Fruit fly (Drosophila melanogaster): ENCODE measurements around the gene Vps60.

DNA sequence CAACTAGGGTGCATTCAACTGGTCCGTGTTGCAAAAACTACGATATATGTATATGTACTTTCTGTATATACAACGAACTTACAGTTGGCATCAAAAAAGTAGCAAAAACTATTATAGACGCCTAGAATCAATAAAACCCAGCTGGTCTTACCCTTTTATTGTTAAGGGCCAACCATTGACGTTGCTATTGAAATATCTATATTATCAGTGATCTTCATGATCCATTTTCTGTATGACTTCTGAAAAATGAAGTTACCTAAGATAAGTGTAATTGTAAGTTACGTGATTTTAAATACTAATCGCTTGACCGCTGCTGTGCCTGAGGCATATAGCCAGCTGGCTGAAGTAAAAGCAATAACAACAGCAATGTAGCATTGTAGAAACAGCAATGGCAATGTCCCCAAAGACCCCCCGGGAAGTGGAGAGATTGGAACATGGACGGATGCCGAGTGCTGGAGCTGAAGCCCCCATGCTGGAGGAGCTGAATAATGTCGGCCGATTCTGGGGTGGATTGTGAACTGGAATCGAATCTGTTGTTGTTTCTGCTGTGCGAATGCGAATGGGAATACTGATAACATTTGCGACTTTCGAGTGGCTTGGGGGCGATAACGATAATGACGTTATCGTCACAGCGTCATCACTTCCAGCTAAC lies 36.4 kb upstream of the Vps60 start:
- TF ChIP-seq fd3F (GFP tag; optimal IDR thresholded peaks at IDR 0.05) (peak; percentile 14), tin (GFP tag; optimal IDR thresholded peaks at IDR 0.05) (peak; percentile 2), pan (optimal IDR thresholded peaks at IDR 0.05) (no peak), pan (GFP tag; optimal IDR thresholded peaks at IDR 0.05 in 1 of 2, IDR thresholded peaks at IDR 0.05 in 1 of 2) (peak in 1 of 2 experiments; percentile 40), CG7987 (GFP tag; optimal IDR thresholded peaks at IDR 0.05) (no peak), Sox102F (GFP tag; optimal IDR thresholded peaks at IDR 0.05) (peak; percentile 61), CG16815 (GFP tag; optimal IDR thresholded peaks at IDR 0.05) (no peak), Eip74EF (GFP tag; optimal IDR thresholded peaks at IDR 0.05) (no peak), lola (GFP tag; optimal IDR thresholded peaks at IDR 0.05) (peak in 1 of 3 experiments; percentile 37)

All from whole organism, embryonic.